Worm (Caenorhabditis elegans) whole organism, L1 larva: ENCODE measurements around the gene F29A7.4.

Experiments used
- C34B4.2 ChIP-seq: sonication (generic microtip); optimal IDR thresholded peaks from 2 replicates; lab custom pipeline; 2017; ENCODE audit warnings: mild to moderate bottlenecking, missing genetic modification characterization, missing compliant biosample characterization
- alr-1 ChIP-seq: fragments of 200-800 bp; sonication (Bioruptor generic); optimal IDR thresholded peaks from 2 replicates; lab custom pipeline; 2018; ENCODE audit warnings: borderline replicate concordance, mild to moderate bottlenecking, missing genetic modification characterization, missing compliant biosample characterization
- elt-3 ChIP-seq, 6 experiments: fragments of 150-350 bp in 1 of 6; sonication (generic microtip); optimal IDR thresholded peaks; 2 replicates each; lab custom pipeline; 2017 to 2018; ENCODE audit warnings: missing biosample characterization in 6 of 6, missing genetic modification characterization in 6 of 6, inconsistent platforms in 1 of 6
- fkh-10 ChIP-seq: sonication (generic microtip); optimal IDR thresholded peaks from 2 replicates; lab custom pipeline; 2017; ENCODE audit warnings: missing biosample characterization, missing genetic modification reagents, missing genetic modification characterization
- nhr-28 ChIP-seq: fragments of 150-350 bp; optimal IDR thresholded peaks from 2 replicates; lab custom pipeline; 2014; ENCODE audit warnings: missing biosample characterization, missing genetic modification characterization
- unc-130 ChIP-seq: fragments of 150-350 bp; optimal IDR thresholded peaks from 2 replicates; lab custom pipeline; 2017; ENCODE audit warnings: missing biosample characterization, missing genetic modification characterization, inconsistent platforms

ce11 chrII:2752536-2752935 lies 2.7 kb downstream of the F29A7.4 start, which contains the start of gene F29A7.6:
- TF ChIP-seq C34B4.2 (tag; lab: Kevin White, UChicago) = no peak
- TF ChIP-seq alr-1 (tag; lab: Kevin White, UChicago) = no peak
- TF ChIP-seq unc-130 (tag; lab: Kevin White, UChicago) = peak; percentile 43
- peak in 1 of 6 experiments; percentile 17 for TF ChIP-seq elt-3 (tag; optimal IDR thresholded peaks at IDR 0.05; lab: Kevin White, UChicago)
- no peak for TF ChIP-seq fkh-10 (GFP tag; lab: Kevin White, UChicago)
- TF ChIP-seq nhr-28 (tag; lab: Kevin White, UChicago) = no peak
